Fruit fly (Drosophila melanogaster) whole organism, embryonic: ENCODE measurements around the gene Tgt.

Experiments used
- Aef1 ChIP-seq: fragments of 200-800 bp; sonication (Bioruptor generic); IDR thresholded peaks from 3 replicates; pipeline ENCODE4 v1.3.6; 2022; ENCODE audit warnings: missing biosample characterization, missing genetic modification characterization
- Atf6 ChIP-seq: fragments of 200-800 bp; sonication (Bioruptor generic); IDR thresholded peaks from 2 replicates; pipeline ENCODE4 v1.3.6; 2022; ENCODE audit warnings: missing biosample characterization, missing genetic modification characterization
- Awh ChIP-seq: fragments of 200-800 bp; sonication (Bioruptor generic); IDR thresholded peaks from 2 replicates; pipeline ENCODE4, ENCODE4 v1.3.6; 2022; ENCODE audit warnings: missing biosample characterization, missing genetic modification characterization
- B-H1 ChIP-seq: fragments of 200-800 bp; sonication (Bioruptor generic); IDR thresholded peaks from 3 replicates; pipeline ENCODE4 v1.3.6; 2022; ENCODE audit warnings: missing biosample characterization, missing genetic modification characterization
- CG1024 ChIP-seq: fragments of 200-800 bp; sonication (Bioruptor generic); IDR thresholded peaks from 2 replicates; pipeline ENCODE4 v1.3.6; 2022; ENCODE audit warnings: missing biosample characterization, missing genetic modification characterization
- CG10274 ChIP-seq: fragments of 200-800 bp; sonication (Bioruptor generic); optimal IDR thresholded peaks from 3 replicates; lab custom pipeline; 2017; ENCODE audit warnings: missing biosample characterization, mild to moderate bottlenecking, missing genetic modification characterization
- CG12219 ChIP-seq: fragments of 200-800 bp; sonication (Bioruptor generic); optimal IDR thresholded peaks from 3 replicates; lab custom pipeline; 2018; ENCODE audit warnings: missing biosample characterization, mild to moderate bottlenecking, missing genetic modification characterization
- CG12391 ChIP-seq: fragments of 200-800 bp; sonication (Bioruptor generic); optimal IDR thresholded peaks from 3 replicates; lab custom pipeline; 2018; ENCODE audit warnings: missing biosample characterization, mild to moderate bottlenecking, missing genetic modification characterization, moderate library complexity
- CG14710 ChIP-seq: fragments of 200-800 bp; sonication (Bioruptor generic); optimal IDR thresholded peaks from 3 replicates; lab custom pipeline; 2019; ENCODE audit warnings: missing biosample characterization, mild to moderate bottlenecking, missing genetic modification characterization, moderate library complexity
- CG16813 ChIP-seq: fragments of 200-800 bp; sonication (Bioruptor generic); IDR thresholded peaks from 3 replicates; pipeline ENCODE4 v1.3.6; 2022; ENCODE audit warnings: missing biosample characterization, missing genetic modification characterization; ENCODE audit not compliant: partially characterized antibody
- CG17328 ChIP-seq: fragments of 200-800 bp; sonication (Bioruptor generic); IDR thresholded peaks from 2 replicates; pipeline ENCODE4 v1.3.6; 2022; ENCODE audit warnings: missing biosample characterization, missing genetic modification characterization
- CG18599 ChIP-seq: fragments of 200-800 bp; sonication (Bioruptor generic); optimal IDR thresholded peaks from 3 replicates; lab custom pipeline; 2017; ENCODE audit warnings: missing biosample characterization, missing genetic modification characterization, mild to moderate bottlenecking, moderate library complexity, missing genetic modification reagents
- CG2120 ChIP-seq: fragments of 200-800 bp; sonication (Bioruptor generic); optimal IDR thresholded peaks from 3 replicates; lab custom pipeline; 2016; ENCODE audit warnings: missing biosample characterization, missing genetic modification characterization
- CG2129 ChIP-seq: fragments of 200-800 bp; sonication (Bioruptor generic); IDR thresholded peaks from 2 replicates; pipeline ENCODE4 v1.3.6; 2022; ENCODE audit warnings: missing biosample characterization, missing genetic modification characterization; ENCODE audit not compliant: partially characterized antibody
- CG2678 ChIP-seq: fragments of 200-800 bp; sonication (Bioruptor generic); optimal IDR thresholded peaks from 3 replicates; lab custom pipeline; 2019; ENCODE audit warnings: missing biosample characterization, mild to moderate bottlenecking, missing genetic modification characterization, moderate library complexity
- CG3281 ChIP-seq: fragments of 200-800 bp; sonication (Bioruptor generic); optimal IDR thresholded peaks from 3 replicates; lab custom pipeline; 2017; ENCODE audit warnings: missing biosample characterization, mild to moderate bottlenecking, missing genetic modification characterization
- CG4282 ChIP-seq: fragments of 200-800 bp; sonication (Bioruptor generic); optimal IDR thresholded peaks from 2 replicates; lab custom pipeline; 2016; ENCODE audit warnings: missing biosample characterization, missing genetic modification characterization
- CG4820 ChIP-seq: fragments of 200-800 bp; sonication (Bioruptor generic); optimal IDR thresholded peaks from 3 replicates; lab custom pipeline; 2016; ENCODE audit warnings: missing biosample characterization, missing genetic modification characterization
- CG6689 ChIP-seq: fragments of 200-800 bp; sonication (Bioruptor generic); IDR thresholded peaks from 2 replicates; pipeline ENCODE4 v1.3.6; 2022; ENCODE audit warnings: missing biosample characterization, missing genetic modification characterization
- CG6813 ChIP-seq: fragments of 200-800 bp; sonication (Bioruptor generic); optimal IDR thresholded peaks from 2 replicates; lab custom pipeline; 2017; ENCODE audit warnings: missing biosample characterization, missing genetic modification characterization, mild to moderate bottlenecking, moderate library complexity, missing genetic modification reagents
- CG7271 ChIP-seq: fragments of 200-800 bp; sonication (Bioruptor generic); optimal IDR thresholded peaks from 2 replicates; lab custom pipeline; 2018; ENCODE audit warnings: missing biosample characterization, mild to moderate bottlenecking, missing genetic modification characterization, moderate library complexity
- CG7556 ChIP-seq: fragments of 200-800 bp; sonication (Bioruptor generic); optimal IDR thresholded peaks from 2 replicates; lab custom pipeline; 2017; ENCODE audit warnings: missing biosample characterization, mild to moderate bottlenecking, missing genetic modification characterization
- CG7839 ChIP-seq: fragments of 200-800 bp; sonication (Bioruptor generic); optimal IDR thresholded peaks from 3 replicates; lab custom pipeline; 2018; ENCODE audit warnings: missing biosample characterization, mild to moderate bottlenecking, missing genetic modification characterization, moderate library complexity
- CG7987 ChIP-seq: fragments of 200-800 bp; sonication (Bioruptor generic); optimal IDR thresholded peaks from 2 replicates; lab custom pipeline; 2018; ENCODE audit warnings: missing biosample characterization, mild to moderate bottlenecking, missing genetic modification characterization, moderate library complexity
- CG8388 ChIP-seq: fragments of 200-800 bp; sonication (Bioruptor generic); optimal IDR thresholded peaks from 2 replicates; lab custom pipeline; 2019; ENCODE audit warnings: missing biosample characterization, mild to moderate bottlenecking, missing genetic modification characterization, moderate library complexity
- CG8924 ChIP-seq: fragments of 200-800 bp; optimal IDR thresholded peaks from 3 replicates; lab custom pipeline; 2019; ENCODE audit warnings: missing biosample characterization, mild to moderate bottlenecking, missing genetic modification characterization, moderate library complexity
- D ChIP-seq, 2 experiments: fragments of 200-800 bp in 1 of 2; fragments of >200 bp in 1 of 2; sonication (Bioruptor generic) in 1 of 2; optimal IDR thresholded peaks; 2 replicates in 1 of 2; 3 replicates in 1 of 2; lab custom pipeline; 2017; ENCODE audit warnings: mild to moderate bottlenecking in 1 of 2, missing biosample characterization in 1 of 2, missing genetic modification characterization in 1 of 2, missing genetic modification reagents in 1 of 2
- Dad ChIP-seq: fragments of 200-800 bp; sonication (Bioruptor generic); optimal IDR thresholded peaks from 3 replicates; lab custom pipeline; 2016; ENCODE audit warnings: missing biosample characterization, missing genetic modification characterization
- Dref ChIP-seq: fragments of 200-800 bp; sonication (Bioruptor generic); IDR thresholded peaks from 2 replicates; pipeline ENCODE4 v1.3.6; 2022; ENCODE audit warnings: missing biosample characterization, missing genetic modification characterization
- Meics ChIP-seq: fragments of 200-800 bp; sonication (Bioruptor generic); optimal IDR thresholded peaks from 2 replicates; lab custom pipeline; 2017; ENCODE audit warnings: missing biosample characterization, mild to moderate bottlenecking, missing genetic modification characterization
- NC2β ChIP-seq: fragments of 200-800 bp; sonication (Bioruptor generic); optimal IDR thresholded peaks from 2 replicates; lab custom pipeline; 2016; ENCODE audit warnings: missing biosample characterization, missing genetic modification characterization
- NFAT ChIP-seq: fragments of 200-800 bp; sonication (Bioruptor generic); IDR thresholded peaks from 2 replicates; pipeline ENCODE4 v1.3.6; 2022; ENCODE audit warnings: missing biosample characterization, missing genetic modification characterization
- Six4 ChIP-seq: fragments of 200-800 bp; sonication (Bioruptor generic); optimal IDR thresholded peaks from 2 replicates; lab custom pipeline; 2016; ENCODE audit warnings: missing biosample characterization, missing genetic modification characterization
- cwo ChIP-seq: fragments of 200-800 bp; sonication (Bioruptor generic); optimal IDR thresholded peaks from 3 replicates; lab custom pipeline; 2017; ENCODE audit warnings: missing biosample characterization, missing genetic modification characterization, mild to moderate bottlenecking, moderate library complexity, missing genetic modification reagents
- dmrt99B ChIP-seq: fragments of 200-800 bp; sonication (Bioruptor generic); optimal IDR thresholded peaks from 2 replicates; lab custom pipeline; 2018; ENCODE audit warnings: missing biosample characterization, mild to moderate bottlenecking, missing genetic modification characterization, moderate library complexity
- fd102C ChIP-seq: fragments of 200-800 bp; sonication (Bioruptor generic); optimal IDR thresholded peaks from 2 replicates; lab custom pipeline; 2018; ENCODE audit warnings: missing biosample characterization, mild to moderate bottlenecking, missing genetic modification characterization, moderate library complexity
- gcm ChIP-seq: fragments of 200-800 bp; sonication (Bioruptor generic); optimal IDR thresholded peaks from 2 replicates; lab custom pipeline; 2019; ENCODE audit warnings: missing biosample characterization, mild to moderate bottlenecking, missing genetic modification characterization, moderate library complexity
- lilli ChIP-seq: fragments of 200-800 bp; sonication (Bioruptor generic); optimal IDR thresholded peaks from 3 replicates; lab custom pipeline; 2016; ENCODE audit warnings: missing biosample characterization, missing genetic modification characterization
- lmd ChIP-seq: fragments of 200-800 bp; sonication (Bioruptor generic); IDR thresholded peaks from 2 replicates; pipeline ENCODE4 v1.3.6; 2022; ENCODE audit warnings: missing biosample characterization, missing genetic modification characterization
- maf-S ChIP-seq: fragments of 200-800 bp; sonication (Bioruptor generic); optimal IDR thresholded peaks from 2 replicates; lab custom pipeline; 2016; ENCODE audit warnings: missing biosample characterization, missing genetic modification characterization
- otp ChIP-seq: fragments of 200-800 bp; sonication (Bioruptor generic); IDR thresholded peaks from 3 replicates; pipeline ENCODE4, ENCODE4 v1.3.6; 2022; ENCODE audit warnings: missing biosample characterization, missing genetic modification characterization
- phol ChIP-seq: fragments of 200-800 bp; sonication (Bioruptor generic); optimal IDR thresholded peaks from 3 replicates; lab custom pipeline; 2018; ENCODE audit warnings: missing biosample characterization, mild to moderate bottlenecking, missing genetic modification characterization, moderate library complexity
- pros ChIP-seq: fragments of 200-800 bp; sonication (Bioruptor generic); optimal IDR thresholded peaks from 3 replicates; lab custom pipeline; 2019; ENCODE audit warnings: missing biosample characterization, mild to moderate bottlenecking, missing genetic modification characterization, moderate library complexity
- sisA ChIP-seq: fragments of 200-800 bp; sonication (Bioruptor generic); IDR thresholded peaks from 2 replicates; pipeline ENCODE4 v1.3.6; 2022; ENCODE audit warnings: missing biosample characterization, missing genetic modification characterization
- slbo ChIP-seq: fragments of 200-800 bp; sonication (Bioruptor generic); IDR thresholded peaks from 2 replicates; pipeline ENCODE4 v1.3.6; 2022; ENCODE audit warnings: missing biosample characterization, missing genetic modification characterization
- tin ChIP-seq: fragments of 200-800 bp; sonication (Bioruptor generic); optimal IDR thresholded peaks from 3 replicates; lab custom pipeline; 2016; ENCODE audit warnings: missing biosample characterization, missing genetic modification characterization
- tup ChIP-seq: fragments of 200-800 bp; sonication (Bioruptor generic); optimal IDR thresholded peaks from 2 replicates; lab custom pipeline; 2016; ENCODE audit warnings: missing biosample characterization, mild to moderate bottlenecking, missing genetic modification characterization, moderate library complexity
- unpg ChIP-seq: fragments of 200-800 bp; sonication (Bioruptor generic); optimal IDR thresholded peaks from 3 replicates; lab custom pipeline; 2018; ENCODE audit warnings: missing biosample characterization, mild to moderate bottlenecking, missing genetic modification characterization, moderate library complexity
- wek ChIP-seq: fragments of 200-800 bp; sonication (Bioruptor generic); optimal IDR thresholded peaks from 3 replicates; lab custom pipeline; 2018; ENCODE audit warnings: missing biosample characterization, mild to moderate bottlenecking, missing genetic modification characterization, moderate library complexity
- zfh1 ChIP-seq: fragments of 200-800 bp; sonication (Bioruptor generic); IDR thresholded peaks from 3 replicates; pipeline ENCODE4 v1.3.6; 2022; ENCODE audit warnings: missing biosample characterization, missing genetic modification characterization

Gene Tgt

dm6 chr2L:1214465-1214864, 30.6 kb downstream of the Tgt start (continued):
- TF ChIP-seq CG7271 (tag; lab: Kevin White, UChicago) (no peak), CG12219 (GFP tag; lab: Kevin White, UChicago) (peak; percentile 16), CG2129 (GFP tag; lab: Robert Waterston, UW) (no peak), gcm (no peak), CG18599 (peak; percentile 72), CG14710 (tag; lab: Kevin White, UChicago) (peak; percentile 11), CG16813 (GFP tag; lab: Robert Waterston, UW) (no peak), Atf6 (GFP tag; lab: Robert Waterston, UW) (no peak), Six4 (GFP tag; lab: Kevin White, UChicago) (peak; percentile 26), CG3281 (peak; percentile 22), fd102C (no peak), Dref (GFP tag; lab: Robert Waterston, UW) (no peak), CG17328 (GFP tag; lab: Robert Waterston, UW) (peak; percentile 68), Aef1 (GFP tag; lab: Robert Waterston, UW) (peak; percentile 49), CG12391 (tag; lab: Kevin White, UChicago) (peak; percentile 39), CG7556 (GFP tag; lab: Kevin White, UChicago) (peak; percentile 46), lilli (GFP tag; lab: Kevin White, UChicago) (peak; percentile 28), dmrt99B (peak; percentile 55), CG2120 (peak; percentile 39), tin (GFP tag; lab: Kevin White, UChicago) (peak; percentile 23), NFAT (GFP tag; lab: Robert Waterston, UW) (no peak), tup (no peak), lmd (peak; percentile 45; the same call in 1 of the 2 replicates), CG6689 (GFP tag; lab: Robert Waterston, UW) (peak; percentile 62), phol (peak; percentile 49), Awh (GFP tag; lab: Robert Waterston, UW) (peak; percentile 33; the same call in 1 of the 2 replicates), B-H1 (GFP tag; lab: Robert Waterston, UW) (peak; percentile 57), cwo (peak; percentile 32), unpg (peak; percentile 51), NC2β (GFP tag; lab: Kevin White, UChicago) (no peak), CG1024 (peak; percentile 57), CG4820 (GFP tag; lab: Kevin White, UChicago) (peak; percentile 31), CG8924 (tag; lab: Kevin White, UChicago) (peak; percentile 36), Dad (GFP tag; lab: Kevin White, UChicago) (no peak), pros (GFP tag; lab: Kevin White, UChicago) (no peak), D (optimal IDR thresholded peaks at IDR 0.05; lab: Kevin White, UChicago) (no peak), D (GFP tag; optimal IDR thresholded peaks at IDR 0.05; lab: Kevin White, UChicago) (peak; percentile 7), CG2678 (tag; lab: Kevin White, UChicago) (peak; percentile 61), maf-S (GFP tag; lab: Kevin White, UChicago) (no peak), slbo (peak; percentile 67), CG6813 (GFP tag; lab: Kevin White, UChicago) (peak; percentile 17), CG8388 (GFP tag; lab: Kevin White, UChicago) (peak; percentile 41), CG7839 (peak; percentile 57), Meics (GFP tag; lab: Kevin White, UChicago) (peak; percentile 48), sisA (GFP tag; lab: Robert Waterston, UW) (peak; percentile 53), CG4282 (GFP tag; lab: Kevin White, UChicago) (no peak), wek (no peak), zfh1 (GFP tag; lab: Robert Waterston, UW) (peak; percentile 57; the same call in 2 of the 3 replicates), otp (GFP tag; lab: Robert Waterston, UW) (0 out of 3 replicates have a peak, but pooled peaks have one; percentile 47), CG7987 (GFP tag; lab: Kevin White, UChicago) (no peak), CG10274 (no peak)
